Fruit fly (Drosophila melanogaster) whole organism, embryonic: ENCODE data around the gene CG3634.

ENCODE experiments used
- Ada2b ChIP-seq: fragments of 200-800 bp; sonication (Bioruptor generic); IDR thresholded peaks from 2 replicates; pipeline ENCODE4 v1.3.6; 2022; ENCODE audit warnings: missing biosample characterization, missing genetic modification characterization
- Bgb ChIP-seq: fragments of 200-800 bp; sonication (Bioruptor generic); IDR thresholded peaks from 2 replicates; pipeline ENCODE4 v1.3.6; 2022; ENCODE audit warnings: missing biosample characterization, missing genetic modification characterization; ENCODE audit not compliant: partially characterized antibody
- CG10147 ChIP-seq: fragments of 200-800 bp; sonication (Bioruptor generic); optimal IDR thresholded peaks from 2 replicates; lab custom pipeline; 2019; ENCODE audit warnings: missing biosample characterization, mild to moderate bottlenecking, missing genetic modification characterization, moderate library complexity
- CG10959 ChIP-seq: fragments of 200-800 bp; sonication (Bioruptor generic); IDR thresholded peaks from 2 replicates; pipeline ENCODE4 v1.3.6; 2022; ENCODE audit warnings: missing biosample characterization, missing genetic modification characterization
- CG11696 ChIP-seq: fragments of 200-800 bp; sonication (Bioruptor generic); IDR thresholded peaks from 2 replicates; pipeline ENCODE4 v1.3.6; 2022; ENCODE audit warnings: missing biosample characterization, missing genetic modification characterization
- CG15479 ChIP-seq: fragments of 200-800 bp; sonication (Bioruptor generic); optimal IDR thresholded peaks from 3 replicates; lab custom pipeline; 2019; ENCODE audit warnings: missing biosample characterization, mild to moderate bottlenecking, missing genetic modification characterization, moderate library complexity
- CG15514 ChIP-seq: fragments of 200-800 bp; sonication (Bioruptor generic); optimal IDR thresholded peaks from 3 replicates; lab custom pipeline; 2017; ENCODE audit warnings: missing biosample characterization, missing genetic modification characterization, mild to moderate bottlenecking, moderate library complexity, missing genetic modification reagents
- CG17186 ChIP-seq: fragments of 200-800 bp; sonication (Bioruptor generic); optimal IDR thresholded peaks from 3 replicates; lab custom pipeline; 2017; ENCODE audit warnings: missing biosample characterization, missing genetic modification reagents, missing genetic modification characterization
- CG17359 ChIP-seq: fragments of 200-800 bp; sonication (Bioruptor generic); optimal IDR thresholded peaks from 3 replicates; lab custom pipeline; 2018; ENCODE audit warnings: missing biosample characterization, mild to moderate bottlenecking, missing genetic modification characterization, moderate library complexity
- CG17612 ChIP-seq: fragments of 200-800 bp; sonication (Bioruptor generic); IDR thresholded peaks from 2 replicates; pipeline ENCODE4 v1.3.6; 2022; ENCODE audit warnings: missing biosample characterization, missing genetic modification characterization
- CG17802 ChIP-seq: fragments of 200-800 bp; sonication (Bioruptor generic); optimal IDR thresholded peaks from 2 replicates; lab custom pipeline; 2018; ENCODE audit warnings: missing biosample characterization, mild to moderate bottlenecking, missing genetic modification characterization, moderate library complexity
- CG1792 ChIP-seq: fragments of 200-800 bp; sonication (Bioruptor generic); optimal IDR thresholded peaks from 2 replicates; lab custom pipeline; 2016; ENCODE audit warnings: missing biosample characterization, missing genetic modification characterization
- CG18011 ChIP-seq: fragments of 200-800 bp; sonication (Bioruptor generic); optimal IDR thresholded peaks from 2 replicates; lab custom pipeline; 2017; ENCODE audit warnings: missing biosample characterization, missing genetic modification characterization, mild to moderate bottlenecking, moderate library complexity, missing genotype
- CG2712 ChIP-seq: fragments of 200-800 bp; optimal IDR thresholded peaks from 3 replicates; lab custom pipeline; 2019; ENCODE audit warnings: missing biosample characterization, mild to moderate bottlenecking, missing genetic modification characterization, moderate library complexity
- CG2889 ChIP-seq: fragments of 200-800 bp; sonication (Bioruptor generic); IDR thresholded peaks from 3 replicates; pipeline ENCODE4 v1.3.6; 2022; ENCODE audit warnings: missing biosample characterization, missing genetic modification characterization
- CG4617 ChIP-seq: fragments of 200-800 bp; sonication (Bioruptor generic); optimal IDR thresholded peaks from 3 replicates; lab custom pipeline; 2016; ENCODE audit warnings: missing biosample characterization, missing genetic modification characterization, borderline replicate concordance
- CG8944 ChIP-seq: fragments of 200-800 bp; sonication (Bioruptor generic); optimal IDR thresholded peaks from 3 replicates; lab custom pipeline; 2016; ENCODE audit warnings: missing biosample characterization, missing genetic modification characterization
- CG9437 ChIP-seq: fragments of 200-800 bp; sonication (Bioruptor generic); optimal IDR thresholded peaks from 2 replicates; lab custom pipeline; 2018; ENCODE audit warnings: missing biosample characterization, mild to moderate bottlenecking, missing genetic modification characterization
- Doc3 ChIP-seq: fragments of 200-800 bp; sonication (Bioruptor generic); IDR thresholded peaks from 3 replicates; pipeline ENCODE4 v1.3.6; 2022; ENCODE audit warnings: missing biosample characterization, missing genetic modification characterization; ENCODE audit not compliant: partially characterized antibody
- E2f2 ChIP-seq: fragments of 200-800 bp; sonication (Bioruptor generic); IDR thresholded peaks from 2 replicates; pipeline ENCODE4 v1.3.6; 2022; ENCODE audit warnings: missing biosample characterization, missing genetic modification characterization
- Eip74EF ChIP-seq, 2 experiments: fragments of 200-800 bp in 1 of 2; fragments of >200 bp in 1 of 2; sonication (Bioruptor generic) in 1 of 2; optimal IDR thresholded peaks; 2 replicates each; lab custom pipeline; 2017 to 2019; ENCODE audit warnings: missing biosample characterization in 2 of 2, missing genetic modification characterization in 2 of 2, mild to moderate bottlenecking in 1 of 2, moderate library complexity in 1 of 2
- Ets97D ChIP-seq: fragments of 200-800 bp; sonication (Bioruptor generic); optimal IDR thresholded peaks from 3 replicates; lab custom pipeline; 2016; ENCODE audit warnings: missing biosample characterization, missing genetic modification characterization
- Fer3 ChIP-seq: fragments of 200-800 bp; sonication (Bioruptor generic); optimal IDR thresholded peaks from 2 replicates; lab custom pipeline; 2018; ENCODE audit warnings: missing biosample characterization, mild to moderate bottlenecking, missing genetic modification characterization, moderate library complexity
- GATAe ChIP-seq: fragments of 200-800 bp; sonication (Bioruptor generic); conservative IDR thresholded peaks from 2 replicates; pipeline ENCODE4 v1.3.6; 2022; ENCODE audit warnings: missing biosample characterization, missing genetic modification characterization
- Hr3 ChIP-seq: fragments of 200-800 bp; sonication (Bioruptor generic); optimal IDR thresholded peaks from 3 replicates; lab custom pipeline; 2016; ENCODE audit warnings: missing biosample characterization, missing genetic modification characterization
- Hr78 ChIP-seq, 2 experiments: fragments of 200-800 bp in 1 of 2; fragments of >200 bp in 1 of 2; sonication (Bioruptor generic) in 1 of 2; optimal IDR thresholded peaks; 2 replicates each; lab custom pipeline; 2017 to 2019; ENCODE audit warnings: missing biosample characterization in 2 of 2, missing genetic modification characterization in 2 of 2, mild to moderate bottlenecking in 1 of 2, moderate library complexity in 1 of 2
- Mrtf ChIP-seq: fragments of 200-800 bp; sonication (Bioruptor generic); IDR thresholded peaks from 3 replicates; pipeline ENCODE4 v1.3.6; 2022; ENCODE audit warnings: missing biosample characterization, missing genetic modification characterization
- Nf-YB ChIP-seq: fragments of 200-800 bp; sonication (Bioruptor generic); optimal IDR thresholded peaks from 3 replicates; lab custom pipeline; 2019; ENCODE audit warnings: missing biosample characterization, mild to moderate bottlenecking, missing genetic modification characterization, moderate library complexity
- Tbp ChIP-seq: fragments of >200 bp; optimal IDR thresholded peaks from 2 replicates; lab custom pipeline; 2018; ENCODE audit warnings: missing biosample characterization, missing genetic modification characterization
- bab2 ChIP-seq: fragments of 200-800 bp; sonication (Bioruptor generic); optimal IDR thresholded peaks from 2 replicates; lab custom pipeline; 2016; ENCODE audit warnings: missing biosample characterization, missing genetic modification characterization
- bigmax ChIP-seq: fragments of 200-800 bp; sonication (Bioruptor generic); optimal IDR thresholded peaks from 2 replicates; lab custom pipeline; 2018; ENCODE audit warnings: missing biosample characterization, mild to moderate bottlenecking, missing genetic modification characterization
- bsh ChIP-seq, 2 experiments: fragments of 200-800 bp; sonication (Bioruptor generic); optimal IDR thresholded peaks; 2 replicates each; lab custom pipeline; 2017 to 2018; ENCODE audit warnings: mild to moderate bottlenecking in 2 of 2, missing biosample characterization in 2 of 2, missing genetic modification characterization in 2 of 2, moderate library complexity in 1 of 2
- btn ChIP-seq: fragments of 200-800 bp; sonication (Bioruptor generic); optimal IDR thresholded peaks from 2 replicates; lab custom pipeline; 2016; ENCODE audit warnings: missing biosample characterization, missing genetic modification characterization
- chif ChIP-seq, 2 experiments: fragments of 200-800 bp; sonication (Bioruptor generic); optimal IDR thresholded peaks; 3 replicates each; lab custom pipeline; 2016; ENCODE audit warnings: missing biosample characterization in 2 of 2, missing genetic modification characterization in 2 of 2
- chinmo ChIP-seq: fragments of 200-800 bp; sonication (Bioruptor generic); IDR thresholded peaks from 4 replicates; pipeline ENCODE4 v1.3.6; 2022; ENCODE audit warnings: missing biosample characterization, missing genetic modification characterization; ENCODE audit not compliant: partially characterized antibody
- cwo ChIP-seq: fragments of 200-800 bp; sonication (Bioruptor generic); optimal IDR thresholded peaks from 3 replicates; lab custom pipeline; 2017; ENCODE audit warnings: missing biosample characterization, missing genetic modification characterization, mild to moderate bottlenecking, moderate library complexity, missing genetic modification reagents
- da ChIP-seq: fragments of 200-800 bp; sonication (Bioruptor generic); optimal IDR thresholded peaks from 2 replicates; lab custom pipeline; 2016; ENCODE audit warnings: missing biosample characterization, missing genetic modification characterization
- dmrt11E ChIP-seq: fragments of 200-800 bp; sonication (Bioruptor generic); optimal IDR thresholded peaks from 3 replicates; lab custom pipeline; 2018; ENCODE audit warnings: missing biosample characterization, mild to moderate bottlenecking, missing genetic modification characterization, moderate library complexity
- eve ChIP-seq, 2 experiments: fragments of >200 bp; optimal IDR thresholded peaks; 2 replicates each; lab custom pipeline; 2017; ENCODE audit warnings: missing biosample characterization in 2 of 2, missing genetic modification characterization in 2 of 2
- fd64A ChIP-seq: fragments of 200-800 bp; sonication (Bioruptor generic); optimal IDR thresholded peaks from 3 replicates; lab custom pipeline; 2018; ENCODE audit warnings: missing biosample characterization, mild to moderate bottlenecking, missing genetic modification characterization
- fru ChIP-seq: fragments of >200 bp; optimal IDR thresholded peaks from 2 replicates; lab custom pipeline; 2017
- ham ChIP-seq: fragments of 200-800 bp; sonication (Bioruptor generic); IDR thresholded peaks from 2 replicates; pipeline ENCODE4 v1.3.6; 2022; ENCODE audit warnings: missing biosample characterization, missing genetic modification characterization
- kni ChIP-seq: fragments of 200-800 bp; sonication (Bioruptor generic); optimal IDR thresholded peaks from 3 replicates; lab custom pipeline; 2017; ENCODE audit warnings: mild to moderate bottlenecking, missing biosample characterization, missing genetic modification reagents, missing genetic modification characterization
- otp ChIP-seq: fragments of 200-800 bp; sonication (Bioruptor generic); IDR thresholded peaks from 3 replicates; pipeline ENCODE4, ENCODE4 v1.3.6; 2022; ENCODE audit warnings: missing biosample characterization, missing genetic modification characterization
- so ChIP-seq: fragments of 200-800 bp; sonication (Bioruptor generic); IDR thresholded peaks from 3 replicates; pipeline ENCODE4 v1.3.6; 2022; ENCODE audit warnings: missing biosample characterization, missing genetic modification characterization
- tup ChIP-seq: fragments of 200-800 bp; sonication (Bioruptor generic); optimal IDR thresholded peaks from 2 replicates; lab custom pipeline; 2016; ENCODE audit warnings: missing biosample characterization, mild to moderate bottlenecking, missing genetic modification characterization, moderate library complexity
- wek ChIP-seq: fragments of 200-800 bp; sonication (Bioruptor generic); optimal IDR thresholded peaks from 3 replicates; lab custom pipeline; 2018; ENCODE audit warnings: missing biosample characterization, mild to moderate bottlenecking, missing genetic modification characterization, moderate library complexity
- zf30C ChIP-seq: fragments of 200-800 bp; sonication (Bioruptor generic); optimal IDR thresholded peaks from 3 replicates; lab custom pipeline; 2018; ENCODE audit warnings: missing biosample characterization, mild to moderate bottlenecking, missing genetic modification characterization

CG3634 gene

dm6 chr3L:20771001-20771890 is 37.8 kb downstream of the CG3634 start, which contains the start of the genes CG4042 and Pitslre (continued):
- peak; percentile 48 for TF ChIP-seq Ets97D
- no peak for TF ChIP-seq bigmax (GFP tag; lab: Kevin White, UChicago)
- no peak for TF ChIP-seq chif (GFP tag; optimal IDR thresholded peaks at IDR 0.05; lab: Kevin White, UChicago)
- TF ChIP-seq bab2 (GFP tag; lab: Kevin White, UChicago): no peak
- TF ChIP-seq so (GFP tag; lab: Robert Waterston, UW): no peak; the same call in 2 of the 3 replicates
- no peak for TF ChIP-seq fd64A (GFP tag; lab: Kevin White, UChicago)
- TF ChIP-seq CG9437: peak; percentile 53
- TF ChIP-seq Doc3: peak; percentile 75
- no peak for TF ChIP-seq CG2889 (GFP tag; lab: Robert Waterston, UW)
- no peak for TF ChIP-seq Fer3 (tag; lab: Kevin White, UChicago)
- no peak for TF ChIP-seq CG11696 (GFP tag; lab: Robert Waterston, UW)
- peak; percentile 60 for TF ChIP-seq CG2712 (tag; lab: Kevin White, UChicago)
- no peak for TF ChIP-seq Hr78 (GFP tag; optimal IDR thresholded peaks at IDR 0.05; lab: Kevin White, UChicago)
- no peak for TF ChIP-seq zf30C
- TF ChIP-seq CG15479 (GFP tag; lab: Kevin White, UChicago): no peak
- TF ChIP-seq GATAe (GFP tag; lab: Robert Waterston, UW): no peak
- TF ChIP-seq Bgb (GFP tag; lab: Robert Waterston, UW): peak; percentile 33; the same call in 1 of the 2 replicates
- no peak for TF ChIP-seq btn (GFP tag; lab: Kevin White, UChicago)
- peak; percentile 55 for TF ChIP-seq CG17359 (tag; lab: Kevin White, UChicago)
- TF ChIP-seq ham (GFP tag; lab: Robert Waterston, UW): no peak
- TF ChIP-seq Eip74EF (GFP tag; optimal IDR thresholded peaks at IDR 0.05; lab: Kevin White, UChicago): no peak
- TF ChIP-seq dmrt11E (tag; lab: Kevin White, UChicago): peak; percentile 18
- TF ChIP-seq Ada2b (GFP tag; lab: Robert Waterston, UW): no peak
- TF ChIP-seq E2f2 (GFP tag; lab: Robert Waterston, UW): no peak
- no peak for TF ChIP-seq eve (GFP tag; optimal IDR thresholded peaks at IDR 0.05; lab: Kevin White, UChicago)
- TF ChIP-seq Mrtf: no peak
- peak; percentile 11 for TF ChIP-seq CG10147 (GFP tag; lab: Kevin White, UChicago)
- no peak for TF ChIP-seq da (GFP tag; lab: Kevin White, UChicago)
- no peak for TF ChIP-seq Nf-YB (GFP tag; lab: Kevin White, UChicago)
- TF ChIP-seq CG17186 (GFP tag; lab: Kevin White, UChicago): peak; percentile 15
- TF ChIP-seq CG17802 (tag; lab: Kevin White, UChicago): no peak
- TF ChIP-seq otp (GFP tag; lab: Robert Waterston, UW): no peak
- 0 out of 4 replicates have a peak, but pooled peaks have one; percentile 15 for TF ChIP-seq chinmo (GFP tag; lab: Robert Waterston, UW)
- no peak for TF ChIP-seq CG10959 (GFP tag; lab: Robert Waterston, UW)
- no peak for TF ChIP-seq tup
- TF ChIP-seq CG18011: no peak
- TF ChIP-seq CG1792 (GFP tag; lab: Kevin White, UChicago): no peak
- TF ChIP-seq kni: no peak
- no peak for TF ChIP-seq Tbp (GFP tag; lab: Kevin White, UChicago)
- TF ChIP-seq fru: no peak
- peak; percentile 7 for TF ChIP-seq cwo (GFP tag; lab: Kevin White, UChicago)
- TF ChIP-seq wek (GFP tag; lab: Kevin White, UChicago): no peak
- peak; percentile 61 for TF ChIP-seq Hr3 (GFP tag; lab: Kevin White, UChicago)
- no peak for TF ChIP-seq CG8944 (GFP tag; lab: Kevin White, UChicago)
- peak; percentile 22 for TF ChIP-seq CG15514 (GFP tag; lab: Kevin White, UChicago)
- peak; percentile 56 for TF ChIP-seq CG4617
- peak in 1 of 2 experiments; percentile 5 for TF ChIP-seq bsh (GFP tag; optimal IDR thresholded peaks at IDR 0.05; lab: Kevin White, UChicago)
- no peak for TF ChIP-seq CG17612
